Worm (Caenorhabditis elegans) whole organism, early embryonic: ENCODE data around the gene F22B7.9.

Experiments used
- F13C5.2 ChIP-seq: sonication (generic microtip); optimal IDR thresholded peaks from 2 replicates; lab custom pipeline; 2017; ENCODE audit warnings: mild to moderate bottlenecking, missing genetic modification characterization, inconsistent platforms, missing compliant biosample characterization
- ama-1 ChIP-seq: fragments of 150-350 bp; optimal IDR thresholded peaks from 2 replicates; lab custom pipeline; 2014
- ceh-36 ChIP-seq: sonication (generic microtip); optimal IDR thresholded peaks from 2 replicates; lab custom pipeline; 2016; ENCODE audit warnings: missing genetic modification characterization, inconsistent platforms, missing compliant biosample characterization
- ets-7 ChIP-seq: sonication (generic microtip); optimal IDR thresholded peaks from 2 replicates; lab custom pipeline; 2016; ENCODE audit warnings: missing genotype, missing genetic modification characterization, missing compliant biosample characterization
- hmg-4 ChIP-seq: fragments of 200-800 bp; sonication (Bioruptor generic); optimal IDR thresholded peaks from 2 replicates; lab custom pipeline; 2018; ENCODE audit warnings: mild to moderate bottlenecking, missing genetic modification characterization, missing compliant biosample characterization
- hnd-1 ChIP-seq: sonication (generic microtip); optimal IDR thresholded peaks from 2 replicates; lab custom pipeline; 2016; ENCODE audit warnings: missing genetic modification characterization, missing compliant biosample characterization
- scrt-1 ChIP-seq: fragments of 200-800 bp; sonication (Bioruptor generic); IDR thresholded peaks from 2 replicates; pipeline ENCODE4 v1.3.6; 2022; ENCODE audit warnings: missing genetic modification characterization, missing compliant biosample characterization
- sea-1 ChIP-seq: fragments of 200-800 bp; sonication (Bioruptor generic); conservative IDR thresholded peaks from 2 replicates; pipeline ENCODE4 v1.3.6; 2022; ENCODE audit warnings: missing genetic modification characterization, missing compliant biosample characterization

DNA sequence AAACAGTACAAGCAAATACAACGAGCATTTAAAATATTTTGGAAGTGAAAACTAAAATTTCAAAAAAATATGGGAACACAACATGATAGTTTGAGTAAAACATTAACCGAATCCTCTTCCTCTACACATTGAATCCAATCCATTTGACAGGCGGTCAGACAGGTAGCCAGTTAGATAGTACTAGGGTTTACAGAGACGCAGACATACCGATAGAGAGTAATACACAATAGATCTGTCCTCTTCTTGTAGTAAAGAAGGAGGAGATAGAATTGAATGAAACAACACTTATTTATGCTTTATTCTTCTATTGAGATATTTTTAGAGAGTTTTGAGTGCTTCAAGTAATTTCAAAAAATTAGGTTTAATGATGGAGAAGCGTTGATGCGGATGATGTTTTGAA is 15.0 kb upstream of the F22B7.9 start:
- TF ChIP-seq hmg-4 (GFP tag; lab: Kevin White, UChicago) (no peak), ama-1 (no peak), F13C5.2 (tag; lab: Kevin White, UChicago) (no peak), hnd-1 (tag; lab: Kevin White, UChicago) (no peak), ets-7 (tag; lab: Kevin White, UChicago) (no peak), sea-1 (GFP tag; lab: Robert Waterston, UW) (no peak), scrt-1 (GFP tag; lab: Robert Waterston, UW) (no peak), ceh-36 (tag; lab: Kevin White, UChicago) (no peak)
